Worm (Caenorhabditis elegans): ENCODE measurements around the gene ZK673.1.

- no peak for TF ChIP-seq ceh-36 (tag; optimal IDR thresholded peaks at IDR 0.05)
- TF ChIP-seq ama-1 (optimal IDR thresholded peaks at IDR 0.05), result no peak
- TF ChIP-seq hmg-4 (GFP tag; optimal IDR thresholded peaks at IDR 0.05), result no peak
- TF ChIP-seq ceh-13 (GFP tag; optimal IDR thresholded peaks at IDR 0.05), result no peak
- no peak for TF ChIP-seq hmbx-1 (tag; optimal IDR thresholded peaks at IDR 0.05)
- no peak for TF ChIP-seq pes-1 (GFP tag; IDR thresholded peaks at IDR 0.05)
- no peak for TF ChIP-seq hnd-1 (tag; optimal IDR thresholded peaks at IDR 0.05)
- TF ChIP-seq scrt-1 (GFP tag; IDR thresholded peaks at IDR 0.05), result no peak
- no peak for TF ChIP-seq B0310.2 (tag; optimal IDR thresholded peaks at IDR 0.05)
- TF ChIP-seq aly-1 (tag; optimal IDR thresholded peaks at IDR 0.05), result no peak
- TF ChIP-seq flt-1 (GFP tag; IDR thresholded peaks at IDR 0.05), result no peak
These were observed 51.5 kb downstream of the ZK673.1 start, which contains the start of gene ZK666.14 for ce11 chrII:10494467-10494866.

Data from whole organism, early embryonic.